Worm (Caenorhabditis elegans) whole organism, young adult: Measurements from ENCODE around the gene sri-26.

Experiments used
- B0035.1 ChIP-seq: sonication (generic microtip); optimal IDR thresholded peaks from 2 replicates; lab custom pipeline; 2016; ENCODE audit warnings: missing genetic modification characterization, mild to moderate bottlenecking, missing compliant biosample characterization, missing genotype, missing genetic modification reagents
- B0261.1 ChIP-seq: sonication (generic microtip); optimal IDR thresholded peaks from 2 replicates; lab custom pipeline; 2016; ENCODE audit warnings: mild to moderate bottlenecking, missing genetic modification characterization, moderate library complexity, missing compliant biosample characterization
- C06A6.2 ChIP-seq: fragments of 200-800 bp; sonication (Bioruptor generic); conservative IDR thresholded peaks from 2 replicates; pipeline ENCODE4 v1.3.6; 2022; ENCODE audit warnings: missing genetic modification characterization, missing compliant biosample characterization
- F10E7.11 ChIP-seq: sonication (generic microtip); optimal IDR thresholded peaks from 2 replicates; lab custom pipeline; 2017; ENCODE audit warnings: mild to moderate bottlenecking, missing genetic modification characterization, moderate library complexity, missing compliant biosample characterization
- F22D6.2 ChIP-seq: sonication (generic microtip); optimal IDR thresholded peaks from 2 replicates; lab custom pipeline; 2016; ENCODE audit warnings: mild to moderate bottlenecking, missing genetic modification characterization, missing compliant biosample characterization
- F33H1.4 ChIP-seq: fragments of 200-800 bp; sonication (Bioruptor generic); IDR thresholded peaks from 2 replicates; pipeline ENCODE4 v1.3.6; 2022; ENCODE audit warnings: missing genetic modification reagents, missing genetic modification characterization, missing compliant biosample characterization
- F49E8.2 ChIP-seq: sonication (generic microtip); optimal IDR thresholded peaks from 3 replicates; lab custom pipeline; 2017; ENCODE audit warnings: missing genetic modification characterization, mild to moderate bottlenecking, missing compliant biosample characterization, antibody characterized with exemption, moderate library complexity; ENCODE audit not compliant: insufficient read depth
- F52B5.7 ChIP-seq: sonication (generic microtip); optimal IDR thresholded peaks from 2 replicates; lab custom pipeline; 2016; ENCODE audit warnings: mild to moderate bottlenecking, missing genetic modification characterization, missing compliant biosample characterization
- F57A8.1 ChIP-seq: fragments of 200-800 bp; sonication (Bioruptor generic); optimal IDR thresholded peaks from 2 replicates; lab custom pipeline; 2018; ENCODE audit warnings: mild to moderate bottlenecking, missing genetic modification characterization, moderate library complexity, missing compliant biosample characterization
- F57C9.4 ChIP-seq: sonication (generic microtip); optimal IDR thresholded peaks from 2 replicates; lab custom pipeline; 2017; ENCODE audit warnings: mild to moderate bottlenecking, missing genetic modification characterization, missing compliant biosample characterization
- T26A5.8 ChIP-seq: sonication (generic microtip); optimal IDR thresholded peaks from 2 replicates; lab custom pipeline; 2016; ENCODE audit warnings: missing genetic modification characterization, missing compliant biosample characterization
- Y53F4B.3 ChIP-seq: fragments of 200-800 bp; sonication (Bioruptor generic); IDR thresholded peaks from 2 replicates; pipeline ENCODE4 v1.3.6; 2022; ENCODE audit warnings: missing genetic modification reagents, missing genetic modification characterization, missing compliant biosample characterization
- Y56A3A.18 ChIP-seq: fragments of 200-800 bp; sonication (Bioruptor generic); IDR thresholded peaks from 2 replicates; pipeline ENCODE4 v1.3.6; 2022; ENCODE audit warnings: missing genetic modification reagents, missing genetic modification characterization, missing compliant biosample characterization
- Y95B8A.8 ChIP-seq: fragments of 200-800 bp; sonication (Bioruptor generic); IDR thresholded peaks from 2 replicates; pipeline ENCODE4 v1.3.6; 2022; ENCODE audit warnings: missing genetic modification reagents, missing genetic modification characterization, missing compliant biosample characterization
- ama-1 ChIP-seq, 3 experiments: fragments of 150-350 bp in 1 of 3; sonication (generic microtip) in 2 of 3; optimal IDR thresholded peaks; 2 replicates each; lab custom pipeline; 2014 to 2018; ENCODE audit warnings: missing biosample characterization in 2 of 3, missing genetic modification characterization in 2 of 3, missing genetic modification reagents in 2 of 3
- athp-1 ChIP-seq: sonication (generic microtip); optimal IDR thresholded peaks from 2 replicates; lab custom pipeline; 2017; ENCODE audit warnings: mild to moderate bottlenecking, missing genetic modification characterization, missing compliant biosample characterization
- attf-5 ChIP-seq: fragments of 200-800 bp; sonication (Bioruptor generic); optimal IDR thresholded peaks from 2 replicates; lab custom pipeline; 2018; ENCODE audit warnings: mild to moderate bottlenecking, missing genetic modification characterization, missing compliant biosample characterization
- bed-1 ChIP-seq: fragments of 200-800 bp; sonication (Bioruptor generic); IDR thresholded peaks from 2 replicates; pipeline ENCODE4 v1.3.6; 2022; ENCODE audit warnings: missing genetic modification reagents, missing genetic modification characterization, missing compliant biosample characterization
- ccch-3 ChIP-seq: fragments of 200-800 bp; sonication (Bioruptor generic); optimal IDR thresholded peaks from 2 replicates; lab custom pipeline; 2018; ENCODE audit warnings: mild to moderate bottlenecking, missing genetic modification characterization, missing compliant biosample characterization
- cebp-1 ChIP-seq, 2 experiments: fragments of 200-800 bp in 1 of 2; sonication (Bioruptor generic) in 1 of 2; sonication (generic microtip) in 1 of 2; IDR thresholded peaks in 1 of 2; optimal IDR thresholded peaks in 1 of 2; 2 replicates each; pipeline versions ENCODE4 v1.3.6 to Lab custom; 2017 to 2022; ENCODE audit warnings: missing compliant biosample characterization in 2 of 2, missing genetic modification characterization in 2 of 2, mild to moderate bottlenecking in 1 of 2, missing genetic modification reagents in 1 of 2, moderate library complexity in 1 of 2
- ceh-27 ChIP-seq: fragments of 200-800 bp; sonication (Bioruptor generic); optimal IDR thresholded peaks from 2 replicates; lab custom pipeline; 2018; ENCODE audit warnings: mild to moderate bottlenecking, missing genetic modification characterization, moderate library complexity, missing compliant biosample characterization
- ceh-58 ChIP-seq: fragments of 200-800 bp; sonication (Bioruptor generic); IDR thresholded peaks from 2 replicates; pipeline ENCODE4 v1.3.6; 2022; ENCODE audit warnings: missing genetic modification characterization, missing compliant biosample characterization
- efl-1 ChIP-seq: fragments of 150-350 bp; optimal IDR thresholded peaks from 2 replicates; lab custom pipeline; 2014; ENCODE audit warnings: missing biosample characterization, missing genetic modification reagents, missing genetic modification characterization
- egrh-3 ChIP-seq: fragments of 200-800 bp; sonication (Bioruptor generic); IDR thresholded peaks from 2 replicates; pipeline ENCODE4 v1.3.6; 2022; ENCODE audit warnings: missing genetic modification reagents, missing genetic modification characterization, missing compliant biosample characterization
- ekl-4 ChIP-seq: fragments of 200-800 bp; sonication (Bioruptor generic); IDR thresholded peaks from 2 replicates; pipeline ENCODE4 v1.3.6; 2022; ENCODE audit warnings: missing genetic modification reagents, missing genetic modification characterization, missing compliant biosample characterization
- hrde-1 ChIP-seq: sonication (generic microtip); optimal IDR thresholded peaks from 2 replicates; lab custom pipeline; 2016; ENCODE audit warnings: missing genetic modification characterization, mild to moderate bottlenecking, missing compliant biosample characterization, moderate library complexity, missing genotype, missing genetic modification reagents, borderline replicate concordance
- lsl-1 ChIP-seq: fragments of 200-800 bp; sonication (Bioruptor generic); optimal IDR thresholded peaks from 2 replicates; lab custom pipeline; 2018; ENCODE audit warnings: mild to moderate bottlenecking, missing genetic modification characterization, moderate library complexity, missing compliant biosample characterization
- lsy-27 ChIP-seq: sonication (generic microtip); optimal IDR thresholded peaks from 2 replicates; lab custom pipeline; 2017; ENCODE audit warnings: missing genetic modification characterization, mild to moderate bottlenecking, missing compliant biosample characterization, antibody characterized with exemption, missing genotype, borderline replicate concordance; ENCODE audit not compliant: insufficient read depth
- madf-10 ChIP-seq: sonication (generic microtip); optimal IDR thresholded peaks from 2 replicates; lab custom pipeline; 2016; ENCODE audit warnings: mild to moderate bottlenecking, missing genetic modification characterization, missing compliant biosample characterization
- mxl-1 ChIP-seq: sonication (generic microtip); optimal IDR thresholded peaks from 2 replicates; lab custom pipeline; 2016; ENCODE audit warnings: missing genetic modification characterization, missing compliant biosample characterization
- nfya-1 ChIP-seq: sonication (generic microtip); optimal IDR thresholded peaks from 2 replicates; lab custom pipeline; 2017; ENCODE audit warnings: antibody characterized with exemption, missing compliant biosample characterization, missing genetic modification characterization, borderline replicate concordance; ENCODE audit not compliant: insufficient read depth
- nfya-2 ChIP-seq: fragments of 200-800 bp; sonication (Bioruptor generic); IDR thresholded peaks from 2 replicates; pipeline ENCODE4 v1.3.6; 2022; ENCODE audit warnings: missing genetic modification reagents, missing genetic modification characterization, missing compliant biosample characterization
- nfyb-1 ChIP-seq: fragments of 200-800 bp; sonication (Bioruptor generic); IDR thresholded peaks from 2 replicates; pipeline ENCODE4 v1.3.6; 2022; ENCODE audit warnings: missing genetic modification reagents, missing genetic modification characterization, missing compliant biosample characterization
- nhr-120 ChIP-seq: fragments of 200-800 bp; sonication (Bioruptor generic); IDR thresholded peaks from 2 replicates; pipeline ENCODE4 v1.3.6; 2022; ENCODE audit warnings: missing genetic modification characterization, missing compliant biosample characterization
- nhr-80 ChIP-seq: sonication (generic microtip); optimal IDR thresholded peaks from 2 replicates; lab custom pipeline; 2016; ENCODE audit warnings: missing genetic modification characterization, missing compliant biosample characterization
- pha-4 ChIP-seq: fragments of 150-350 bp; sonication (generic microtip); optimal IDR thresholded peaks from 2 replicates; lab custom pipeline; 2014; ENCODE audit warnings: missing biosample characterization, missing genetic modification reagents, missing genetic modification characterization
- rpc-1 ChIP-seq, 2 experiments: fragments of 150-350 bp in 1 of 2; sonication (generic microtip) in 1 of 2; optimal IDR thresholded peaks; 2 replicates each; lab custom pipeline; 2014 to 2018; ENCODE audit warnings: missing biosample characterization in 1 of 2, missing genetic modification characterization in 1 of 2, missing genetic modification reagents in 1 of 2, missing genotype in 1 of 2
- snpc-1.1 ChIP-seq: sonication (generic microtip); optimal IDR thresholded peaks from 2 replicates; lab custom pipeline; 2017; ENCODE audit warnings: missing genetic modification characterization, mild to moderate bottlenecking, missing compliant biosample characterization, antibody characterized with exemption, moderate library complexity, missing genotype, missing genetic modification reagents; ENCODE audit not compliant: insufficient read depth
- snpc-1.3 ChIP-seq: sonication (generic microtip); optimal IDR thresholded peaks from 2 replicates; lab custom pipeline; 2017; ENCODE audit warnings: missing genetic modification characterization, mild to moderate bottlenecking, missing compliant biosample characterization, antibody characterized with exemption, moderate library complexity, missing genotype, missing genetic modification reagents; ENCODE audit not compliant: insufficient read depth
- sptf-2 ChIP-seq: fragments of 200-800 bp; sonication (Bioruptor generic); optimal IDR thresholded peaks from 2 replicates; lab custom pipeline; 2018; ENCODE audit warnings: mild to moderate bottlenecking, missing genetic modification characterization, missing compliant biosample characterization
- ztf-22 ChIP-seq: fragments of 200-800 bp; sonication (Bioruptor generic); optimal IDR thresholded peaks from 2 replicates; lab custom pipeline; 2018; ENCODE audit warnings: mild to moderate bottlenecking, missing genetic modification characterization, moderate library complexity, missing compliant biosample characterization
- ztf-26 ChIP-seq: sonication (generic microtip); optimal IDR thresholded peaks from 2 replicates; lab custom pipeline; 2017; ENCODE audit warnings: missing genetic modification characterization, missing compliant biosample characterization
- ztf-28 ChIP-seq: fragments of 200-800 bp; sonication (Bioruptor generic); IDR thresholded peaks from 2 replicates; pipeline ENCODE4 v1.3.6; 2022; ENCODE audit warnings: missing genetic modification reagents, missing genetic modification characterization, missing compliant biosample characterization

sri-26 gene

ce11 chrV:15240215-15240614 lies 24.9 kb downstream of the sri-26 start, which contains the start of gene srw-11:
TSS of gene srw-11 (minus strand) at chrV:15240315.
- no peak for TF ChIP-seq C06A6.2 (GFP tag; lab: Robert Waterston, UW)
- TF ChIP-seq mxl-1 (tag; lab: Kevin White, UChicago), result no peak
- TF ChIP-seq lsl-1 (GFP tag; lab: Kevin White, UChicago), result no peak
- TF ChIP-seq ama-1 (optimal IDR thresholded peaks at IDR 0.05; lab: Kevin White, UChicago), result no peak
- TF ChIP-seq ama-1 (GFP tag; optimal IDR thresholded peaks at IDR 0.05; lab: Kevin White, UChicago), result no peak
- TF ChIP-seq ceh-27 (GFP tag; lab: Kevin White, UChicago), result no peak
- TF ChIP-seq nhr-80 (tag; lab: Kevin White, UChicago), result no peak
- TF ChIP-seq efl-1, result no peak
- TF ChIP-seq ekl-4, result no peak
- no peak for TF ChIP-seq F49E8.2 (tag; lab: Kevin White, UChicago)
- TF ChIP-seq Y95B8A.8 (GFP tag; lab: Robert Waterston, UW), result no peak
- TF ChIP-seq ztf-26 (tag; lab: Kevin White, UChicago), result no peak
- TF ChIP-seq snpc-1.3 (tag; lab: Kevin White, UChicago), result no peak
- no peak for TF ChIP-seq pha-4 (tag; lab: Kevin White, UChicago)
- TF ChIP-seq egrh-3, result no peak
- TF ChIP-seq nfya-1, result no peak
- no peak for TF ChIP-seq bed-1
- no peak for TF ChIP-seq nhr-120 (GFP tag; lab: Robert Waterston, UW)

ce11 chrV:15241259-15241658 lies 26.0 kb downstream of the sri-26 start, which contains the start of gene chil-12:
TSS of gene chil-12 (plus strand) at chrV:15241559.
- TF ChIP-seq cebp-1 (GFP tag; IDR thresholded peaks at IDR 0.05; lab: Robert Waterston, UW), result no peak
- no peak for TF ChIP-seq cebp-1 (tag; optimal IDR thresholded peaks at IDR 0.05; lab: Kevin White, UChicago)
- TF ChIP-seq snpc-1.3 (tag; lab: Kevin White, UChicago), result no peak
- no peak for TF ChIP-seq F57C9.4 (tag; lab: Kevin White, UChicago)
- no peak for TF ChIP-seq mxl-1 (tag; lab: Kevin White, UChicago)
- TF ChIP-seq pha-4 (tag; lab: Kevin White, UChicago), result no peak
- no peak for TF ChIP-seq F33H1.4 (GFP tag; lab: Robert Waterston, UW)
- no peak for TF ChIP-seq sptf-2 (GFP tag; lab: Kevin White, UChicago)
- no peak for TF ChIP-seq nfya-2
- TF ChIP-seq Y53F4B.3 (GFP tag; lab: Robert Waterston, UW), result no peak
- no peak for TF ChIP-seq ztf-22 (GFP tag; lab: Kevin White, UChicago)
- no peak for TF ChIP-seq egrh-3
- no peak for TF ChIP-seq ceh-58 (GFP tag; lab: Robert Waterston, UW)
- no peak for TF ChIP-seq F10E7.11 (tag; lab: Kevin White, UChicago)
- no peak for TF ChIP-seq hrde-1 (tag; lab: Kevin White, UChicago)
- TF ChIP-seq ccch-3 (GFP tag; lab: Kevin White, UChicago), result no peak
- TF ChIP-seq B0261.1 (tag; lab: Kevin White, UChicago), result no peak
- TF ChIP-seq B0035.1 (tag; lab: Kevin White, UChicago), result no peak
- TF ChIP-seq snpc-1.1 (tag; lab: Kevin White, UChicago), result no peak
- no peak for TF ChIP-seq rpc-1 (optimal IDR thresholded peaks at IDR 0.05; lab: Kevin White, UChicago)
- no peak for TF ChIP-seq rpc-1 (tag; optimal IDR thresholded peaks at IDR 0.05; lab: Kevin White, UChicago)
- TF ChIP-seq F22D6.2 (tag; lab: Kevin White, UChicago), result no peak

ce11 chrV:15244456-15244855 lies 29.2 kb downstream of the sri-26 start, which contains the start of gene kin-30:
TSS of gene kin-30 (plus strand) at chrV:15244756.
- TF ChIP-seq nfyb-1 (GFP tag; lab: Robert Waterston, UW) (no peak), pha-4 (tag; lab: Kevin White, UChicago) (no peak), T26A5.8 (tag; lab: Kevin White, UChicago) (no peak), lsy-27 (tag; lab: Kevin White, UChicago) (no peak), F57A8.1 (GFP tag; lab: Kevin White, UChicago) (no peak), madf-10 (no peak), athp-1 (no peak), attf-5 (GFP tag; lab: Kevin White, UChicago) (no peak), sptf-2 (GFP tag; lab: Kevin White, UChicago) (no peak), snpc-1.1 (tag; lab: Kevin White, UChicago) (no peak), ceh-58 (GFP tag; lab: Robert Waterston, UW) (no peak), B0035.1 (tag; lab: Kevin White, UChicago) (no peak), F52B5.7 (no peak), efl-1 (no peak), ztf-28 (GFP tag; lab: Robert Waterston, UW) (no peak), Y56A3A.18 (GFP tag; lab: Robert Waterston, UW) (no peak), nhr-120 (GFP tag; lab: Robert Waterston, UW) (no peak)
